Fruit fly (Drosophila melanogaster) whole organism, embryonic: ENCODE data around the gene CG3984.

Experiments used
- CG12299 ChIP-seq: fragments of 200-800 bp; sonication (Bioruptor generic); optimal IDR thresholded peaks from 2 replicates; lab custom pipeline; 2018; ENCODE audit warnings: missing biosample characterization, mild to moderate bottlenecking, missing genetic modification characterization
- CG12744 ChIP-seq: fragments of 200-800 bp; sonication (Bioruptor generic); optimal IDR thresholded peaks from 2 replicates; lab custom pipeline; 2016; ENCODE audit warnings: missing biosample characterization, missing genetic modification characterization
- CG14441 ChIP-seq: fragments of 200-800 bp; sonication (Bioruptor generic); IDR thresholded peaks from 2 replicates; pipeline ENCODE4 v1.3.6; 2022; ENCODE audit warnings: missing biosample characterization, missing genetic modification characterization
- CG15479 ChIP-seq: fragments of 200-800 bp; sonication (Bioruptor generic); optimal IDR thresholded peaks from 3 replicates; lab custom pipeline; 2019; ENCODE audit warnings: missing biosample characterization, mild to moderate bottlenecking, missing genetic modification characterization, moderate library complexity
- CG15514 ChIP-seq: fragments of 200-800 bp; sonication (Bioruptor generic); optimal IDR thresholded peaks from 3 replicates; lab custom pipeline; 2017; ENCODE audit warnings: missing biosample characterization, missing genetic modification characterization, mild to moderate bottlenecking, moderate library complexity, missing genetic modification reagents
- CG16815 ChIP-seq: fragments of 200-800 bp; sonication (Bioruptor generic); optimal IDR thresholded peaks from 3 replicates; lab custom pipeline; 2017; ENCODE audit warnings: missing biosample characterization, mild to moderate bottlenecking, missing genetic modification characterization
- CG17829 ChIP-seq: fragments of 200-800 bp; optimal IDR thresholded peaks from 2 replicates; lab custom pipeline; 2019; ENCODE audit warnings: missing biosample characterization, mild to moderate bottlenecking, missing genetic modification characterization, moderate library complexity
- CG2116 ChIP-seq: fragments of 200-800 bp; sonication (Bioruptor generic); optimal IDR thresholded peaks from 3 replicates; lab custom pipeline; 2018; ENCODE audit warnings: missing biosample characterization, mild to moderate bottlenecking, missing genetic modification characterization
- CG2120 ChIP-seq: fragments of 200-800 bp; sonication (Bioruptor generic); optimal IDR thresholded peaks from 3 replicates; lab custom pipeline; 2016; ENCODE audit warnings: missing biosample characterization, missing genetic modification characterization
- CG32772 ChIP-seq: fragments of 200-800 bp; sonication (Bioruptor generic); IDR thresholded peaks from 2 replicates; pipeline ENCODE4 v1.3.6; 2022; ENCODE audit warnings: missing biosample characterization, missing genetic modification characterization
- CG3838 ChIP-seq: fragments of 200-800 bp; sonication (Bioruptor generic); optimal IDR thresholded peaks from 3 replicates; lab custom pipeline; 2016; ENCODE audit warnings: missing biosample characterization, missing genetic modification characterization
- CG6689 ChIP-seq: fragments of 200-800 bp; sonication (Bioruptor generic); IDR thresholded peaks from 2 replicates; pipeline ENCODE4 v1.3.6; 2022; ENCODE audit warnings: missing biosample characterization, missing genetic modification characterization
- CG6791 ChIP-seq: fragments of 200-800 bp; sonication (Bioruptor generic); IDR thresholded peaks from 3 replicates; pipeline ENCODE4 v1.3.6; 2022; ENCODE audit warnings: missing biosample characterization, missing genetic modification characterization; ENCODE audit not compliant: partially characterized antibody
- CG8478 ChIP-seq: fragments of >200 bp; optimal IDR thresholded peaks from 2 replicates; lab custom pipeline; 2018
- CG8924 ChIP-seq: fragments of 200-800 bp; optimal IDR thresholded peaks from 3 replicates; lab custom pipeline; 2019; ENCODE audit warnings: missing biosample characterization, mild to moderate bottlenecking, missing genetic modification characterization, moderate library complexity
- CG9727 ChIP-seq: fragments of 200-800 bp; sonication (Bioruptor generic); optimal IDR thresholded peaks from 3 replicates; lab custom pipeline; 2017; ENCODE audit warnings: missing biosample characterization, mild to moderate bottlenecking, missing genetic modification characterization
- CHES-1-like ChIP-seq: fragments of 200-800 bp; sonication (Bioruptor generic); optimal IDR thresholded peaks from 2 replicates; lab custom pipeline; 2016; ENCODE audit warnings: missing biosample characterization, missing genetic modification characterization
- E2f1 ChIP-seq: fragments of 200-800 bp; sonication (Bioruptor generic); IDR thresholded peaks from 2 replicates; pipeline ENCODE4 v1.3.6; 2022; ENCODE audit warnings: missing biosample characterization, missing genetic modification characterization
- Ets65A ChIP-seq: fragments of 200-800 bp; sonication (Bioruptor generic); peaks from one replicate; lab custom pipeline; 2016; ENCODE audit warnings: missing biosample characterization, missing genetic modification characterization
- Hey ChIP-seq: fragments of 200-800 bp; sonication (Bioruptor generic); optimal IDR thresholded peaks from 3 replicates; lab custom pipeline; 2018; ENCODE audit warnings: missing biosample characterization, mild to moderate bottlenecking, missing genetic modification characterization
- Hr51 ChIP-seq, 2 experiments: fragments of 200-800 bp; sonication (Bioruptor generic); optimal IDR thresholded peaks; 2 replicates in 1 of 2; 3 replicates in 1 of 2; lab custom pipeline; 2016 to 2018; ENCODE audit warnings: missing biosample characterization in 2 of 2, missing genetic modification characterization in 2 of 2, mild to moderate bottlenecking in 1 of 2, moderate library complexity in 1 of 2
- Med ChIP-seq: fragments of 200-800 bp; sonication (Bioruptor generic); peaks from one replicate; lab custom pipeline; 2016; ENCODE audit warnings: missing biosample characterization, missing genetic modification characterization, mild to moderate bottlenecking, inconsistent platforms, moderate library complexity
- Meics ChIP-seq: fragments of 200-800 bp; sonication (Bioruptor generic); optimal IDR thresholded peaks from 2 replicates; lab custom pipeline; 2017; ENCODE audit warnings: missing biosample characterization, mild to moderate bottlenecking, missing genetic modification characterization
- Mrtf ChIP-seq: fragments of 200-800 bp; sonication (Bioruptor generic); IDR thresholded peaks from 3 replicates; pipeline ENCODE4 v1.3.6; 2022; ENCODE audit warnings: missing biosample characterization, missing genetic modification characterization
- Myb ChIP-seq: fragments of 200-800 bp; sonication (Bioruptor generic); optimal IDR thresholded peaks from 2 replicates; lab custom pipeline; 2016; ENCODE audit warnings: missing biosample characterization, missing genetic modification characterization
- Neu2 ChIP-seq: fragments of 200-800 bp; sonication (Bioruptor generic); optimal IDR thresholded peaks from 3 replicates; lab custom pipeline; 2016; ENCODE audit warnings: missing biosample characterization, missing genetic modification characterization, borderline replicate concordance
- NfI ChIP-seq: fragments of 200-800 bp; sonication (Bioruptor generic); optimal IDR thresholded peaks from 3 replicates; lab custom pipeline; 2018; ENCODE audit warnings: missing biosample characterization, mild to moderate bottlenecking, missing genetic modification characterization, moderate library complexity
- Rfx ChIP-seq: fragments of 200-800 bp; sonication (Bioruptor generic); IDR thresholded peaks from 2 replicates; pipeline ENCODE4 v1.3.6; 2022; ENCODE audit warnings: missing biosample characterization, missing genetic modification characterization
- TFAM ChIP-seq: fragments of 200-800 bp; sonication (Bioruptor generic); optimal IDR thresholded peaks from 2 replicates; lab custom pipeline; 2017; ENCODE audit warnings: missing biosample characterization, missing genetic modification characterization, inconsistent platforms
- az2 ChIP-seq: fragments of 200-800 bp; sonication (Bioruptor generic); optimal IDR thresholded peaks from 3 replicates; lab custom pipeline; 2016; ENCODE audit warnings: missing biosample characterization, missing genetic modification characterization
- ci ChIP-seq: fragments of 200-800 bp; sonication (Bioruptor generic); IDR thresholded peaks from 3 replicates; pipeline ENCODE4 v1.3.6; 2022; ENCODE audit warnings: missing biosample characterization, missing genetic modification characterization
- croc ChIP-seq: fragments of 200-800 bp; sonication (Bioruptor generic); conservative IDR thresholded peaks from 3 replicates; pipeline ENCODE4 v1.3.6; 2022; ENCODE audit warnings: missing biosample characterization, missing genetic modification characterization
- dysf ChIP-seq: fragments of 200-800 bp; sonication (Bioruptor generic); IDR thresholded peaks from 3 replicates; pipeline ENCODE4 v1.3.6; 2022; ENCODE audit warnings: missing biosample characterization, missing genetic modification characterization
- eve ChIP-seq, 2 experiments: fragments of >200 bp; optimal IDR thresholded peaks; 2 replicates each; lab custom pipeline; 2017; ENCODE audit warnings: missing biosample characterization in 2 of 2, missing genetic modification characterization in 2 of 2
- eyg ChIP-seq: fragments of 200-800 bp; sonication (Bioruptor generic); optimal IDR thresholded peaks from 3 replicates; lab custom pipeline; 2016; ENCODE audit warnings: missing biosample characterization, missing genetic modification characterization
- gsb ChIP-seq: fragments of 200-800 bp; sonication (Bioruptor generic); IDR thresholded peaks from 2 replicates; pipeline ENCODE4 v1.3.6; 2022; ENCODE audit warnings: missing biosample characterization, missing genetic modification characterization
- hb ChIP-seq: fragments of 200-800 bp; sonication (Bioruptor generic); IDR thresholded peaks from 3 replicates; pipeline ENCODE4 v1.3.6; 2022; ENCODE audit warnings: missing biosample characterization, missing genetic modification characterization; ENCODE audit not compliant: partially characterized antibody
- hkb ChIP-seq, 2 experiments: fragments of 200-800 bp in 1 of 2; fragments of >200 bp in 1 of 2; sonication (Bioruptor generic) in 1 of 2; IDR thresholded peaks in 1 of 2; optimal IDR thresholded peaks in 1 of 2; 2 replicates each; pipeline versions ENCODE4 v1.3.6 to Lab custom; 2017 to 2022; ENCODE audit warnings: missing biosample characterization in 1 of 2, missing genetic modification characterization in 1 of 2
- lab ChIP-seq: fragments of 200-800 bp; sonication (Bioruptor generic); optimal IDR thresholded peaks from 3 replicates; lab custom pipeline; 2017; ENCODE audit warnings: missing biosample characterization, missing genetic modification characterization, mild to moderate bottlenecking, moderate library complexity, missing genetic modification reagents
- lov ChIP-seq, 2 experiments: fragments of 200-800 bp in 1 of 2; fragments of >200 bp in 1 of 2; sonication (Bioruptor generic) in 1 of 2; IDR thresholded peaks in 1 of 2; optimal IDR thresholded peaks in 1 of 2; 2 replicates in 1 of 2; 3 replicates in 1 of 2; pipeline versions ENCODE4 v1.3.6 to Lab custom; 2017 to 2022; ENCODE audit warnings: missing biosample characterization in 1 of 2, missing genetic modification characterization in 1 of 2
- nom ChIP-seq: fragments of 200-800 bp; sonication (Bioruptor generic); optimal IDR thresholded peaks from 2 replicates; lab custom pipeline; 2017; ENCODE audit warnings: missing biosample characterization, missing genetic modification characterization, mild to moderate bottlenecking, moderate library complexity, missing genetic modification reagents
- odd ChIP-seq: fragments of 200-800 bp; sonication (Bioruptor generic); optimal IDR thresholded peaks from 2 replicates; lab custom pipeline; 2017; ENCODE audit warnings: missing biosample characterization, mild to moderate bottlenecking, missing genetic modification characterization
- pan ChIP-seq, 4 experiments: fragments of >200 bp in 3 of 4; fragments of 200-800 bp in 1 of 4; sonication (Bioruptor generic) in 1 of 4; optimal IDR thresholded peaks in 3 of 4; IDR thresholded peaks in 1 of 4; 2 replicates each; pipeline versions ENCODE4 v1.3.6 to Lab custom; 2017 to 2022; ENCODE audit warnings: missing biosample characterization in 2 of 4, missing genetic modification characterization in 2 of 4, mixed read lengths in 1 of 4
- prd ChIP-seq, 3 experiments: fragments of >200 bp in 2 of 3; fragments of 200-800 bp in 1 of 3; sonication (Bioruptor generic) in 1 of 3; optimal IDR thresholded peaks in 2 of 3; IDR thresholded peaks in 1 of 3; 2 replicates in 2 of 3; 3 replicates in 1 of 3; pipeline versions ENCODE4 v1.3.6 to Lab custom; 2017 to 2022; ENCODE audit warnings: missing biosample characterization in 1 of 3, missing genetic modification characterization in 1 of 3
- psq ChIP-seq: fragments of 200-800 bp; sonication (Bioruptor generic); optimal IDR thresholded peaks from 2 replicates; lab custom pipeline; 2017; ENCODE audit warnings: missing biosample characterization, missing genetic modification characterization
- sens ChIP-seq: fragments of 200-800 bp; sonication (Bioruptor generic); peaks from one replicate; lab custom pipeline; 2016; ENCODE audit warnings: missing biosample characterization, missing genetic modification characterization
- shn ChIP-seq: fragments of 200-800 bp; sonication (Bioruptor generic); optimal IDR thresholded peaks from 3 replicates; lab custom pipeline; 2016; ENCODE audit warnings: missing biosample characterization, missing genetic modification characterization
- tgo ChIP-seq: fragments of 200-800 bp; sonication (Bioruptor generic); IDR thresholded peaks from 3 replicates; pipeline ENCODE4 v1.3.6; 2022; ENCODE audit warnings: missing biosample characterization, missing genetic modification characterization
- tin ChIP-seq: fragments of 200-800 bp; sonication (Bioruptor generic); optimal IDR thresholded peaks from 3 replicates; lab custom pipeline; 2016; ENCODE audit warnings: missing biosample characterization, missing genetic modification characterization

Gene CG3984

dm6 chr3R:15117765-15118164 lies 19.2 kb upstream of the CG3984 start (continued):
- TF ChIP-seq Ets65A (GFP tag; lab: Kevin White, UChicago) (no peak), CG17829 (tag; lab: Kevin White, UChicago) (peak; percentile 34), E2f1 (GFP tag; lab: Robert Waterston, UW) (no peak), odd (GFP tag; lab: Kevin White, UChicago) (no peak), dysf (GFP tag; lab: Robert Waterston, UW) (peak; percentile 52; the same call in 2 of the 3 replicates), nom (no peak), eyg (GFP tag; lab: Kevin White, UChicago) (no peak), az2 (GFP tag; lab: Kevin White, UChicago) (peak; percentile 16), ci (GFP tag; lab: Robert Waterston, UW) (no peak), CG8478 (lab: Kevin White, UChicago) (no peak), Mrtf (GFP tag; lab: Robert Waterston, UW) (no peak), CG12744 (no peak), psq (no peak), CG32772 (0 out of 2 replicates have a peak, but pooled peaks have one; percentile 24), CG6791 (no peak), CG14441 (peak; percentile 51), CG2116 (GFP tag; lab: Kevin White, UChicago) (no peak), lov (optimal IDR thresholded peaks at IDR 0.05; lab: Kevin White, UChicago) (no peak), lov (GFP tag; IDR thresholded peaks at IDR 0.05; lab: Robert Waterston, UW) (no peak), eve (GFP tag; optimal IDR thresholded peaks at IDR 0.05; lab: Kevin White, UChicago) (no peak), prd (optimal IDR thresholded peaks at IDR 0.05; lab: Kevin White, UChicago) (no peak), prd (GFP tag; IDR thresholded peaks at IDR 0.05; lab: Robert Waterston, UW) (no peak), CG16815 (no peak), gsb (GFP tag; lab: Robert Waterston, UW) (no peak), CG6689 (GFP tag; lab: Robert Waterston, UW) (0 out of 2 replicates have a peak, but pooled peaks have one; percentile 35), Hey (tag; lab: Kevin White, UChicago) (no peak), CG3838 (GFP tag; lab: Kevin White, UChicago) (no peak), CG8924 (peak; percentile 27), CG12299 (no peak), croc (GFP tag; lab: Robert Waterston, UW) (no peak), Hr51 (GFP tag; optimal IDR thresholded peaks at IDR 0.05; lab: Kevin White, UChicago) (peak in 1 of 2 experiments; percentile 68), CG15514 (GFP tag; lab: Kevin White, UChicago) (peak; percentile 9), shn (GFP tag; lab: Kevin White, UChicago) (no peak), NfI (GFP tag; lab: Kevin White, UChicago) (peak; percentile 10), CG2120 (peak; percentile 8), Myb (GFP tag; lab: Kevin White, UChicago) (no peak), tgo (peak; percentile 57; the same call in 2 of the 3 replicates), CG9727 (GFP tag; lab: Kevin White, UChicago) (no peak), Rfx (peak; percentile 54), Med (peak; percentile 63), hkb (optimal IDR thresholded peaks at IDR 0.05; lab: Kevin White, UChicago) (no peak), hkb (GFP tag; IDR thresholded peaks at IDR 0.05; lab: Robert Waterston, UW) (peak; percentile 42; the same call in 1 of the 2 replicates), hb (GFP tag; lab: Robert Waterston, UW) (no peak), sens (GFP tag; lab: Kevin White, UChicago) (peak; percentile 81), tin (GFP tag; lab: Kevin White, UChicago) (no peak), pan (optimal IDR thresholded peaks at IDR 0.05; lab: Kevin White, UChicago) (no peak), pan (GFP tag; optimal IDR thresholded peaks at IDR 0.05 in 1 of 2, IDR thresholded peaks at IDR 0.05 in 1 of 2) (peak in 1 of 2 experiments; percentile 37), CG15479 (GFP tag; lab: Kevin White, UChicago) (no peak), lab (GFP tag; lab: Kevin White, UChicago) (peak; percentile 73), CHES-1-like (GFP tag; lab: Kevin White, UChicago) (no peak), TFAM (GFP tag; lab: Kevin White, UChicago) (no peak), Meics (GFP tag; lab: Kevin White, UChicago) (no peak), Neu2 (GFP tag; lab: Kevin White, UChicago) (no peak)
